Fruit fly (Drosophila melanogaster) whole organism, adult: ENCODE data around the gene CG13102.

ENCODE experiments used
- CG11617 ChIP-seq: fragments of 200-800 bp; sonication (Bioruptor generic); optimal IDR thresholded peaks from 2 replicates; lab custom pipeline; 2017; ENCODE audit warnings: mild to moderate bottlenecking, missing biosample characterization, missing genetic modification reagents, missing genetic modification characterization
- CG12768 ChIP-seq: fragments of 200-800 bp; sonication (Bioruptor generic); optimal IDR thresholded peaks from 2 replicates; lab custom pipeline; 2017; ENCODE audit warnings: missing biosample characterization, missing genetic modification characterization, mild to moderate bottlenecking, moderate library complexity, missing genetic modification reagents
- CG14711 ChIP-seq: fragments of 200-800 bp; sonication (Bioruptor generic); optimal IDR thresholded peaks from 2 replicates; lab custom pipeline; 2018; ENCODE audit warnings: missing biosample characterization, mild to moderate bottlenecking, missing genetic modification characterization, moderate library complexity
- CG1620 ChIP-seq: fragments of 200-800 bp; sonication (Bioruptor generic); optimal IDR thresholded peaks from 2 replicates; lab custom pipeline; 2016; ENCODE audit warnings: missing biosample characterization, missing genetic modification characterization
- CG5204 ChIP-seq: fragments of 200-800 bp; sonication (Bioruptor generic); optimal IDR thresholded peaks from 2 replicates; lab custom pipeline; 2016; ENCODE audit warnings: missing biosample characterization, missing genetic modification characterization
- CG7045 ChIP-seq: fragments of 200-800 bp; sonication (Bioruptor generic); optimal IDR thresholded peaks from 2 replicates; lab custom pipeline; 2017; ENCODE audit warnings: missing biosample characterization, mild to moderate bottlenecking, missing genetic modification characterization
- Crg-1 ChIP-seq: fragments of 200-800 bp; sonication (Bioruptor generic); optimal IDR thresholded peaks from 2 replicates; lab custom pipeline; 2016; ENCODE audit warnings: missing biosample characterization, missing genetic modification characterization
- pad ChIP-seq: fragments of 200-800 bp; sonication (Bioruptor generic); optimal IDR thresholded peaks from 3 replicates; lab custom pipeline; 2017; ENCODE audit warnings: missing biosample characterization, missing genetic modification characterization, mild to moderate bottlenecking, moderate library complexity, missing genetic modification reagents

dm6 chr2L:9010267-9010666, 1.7 kb upstream of the CG13102 start, which contains the start of gene CG9568:
- TF ChIP-seq CG5204 (GFP tag; lab: Kevin White, UChicago) (no peak), CG12768 (peak; percentile 35), Crg-1 (no peak), pad (GFP tag; lab: Kevin White, UChicago) (no peak), CG7045 (GFP tag; lab: Kevin White, UChicago) (peak; percentile 46), CG14711 (tag; lab: Kevin White, UChicago) (no peak), CG1620 (GFP tag; lab: Kevin White, UChicago) (no peak), CG11617 (GFP tag; lab: Kevin White, UChicago) (no peak)
